Fruit fly (Drosophila melanogaster): ENCODE results near the gene homer.
A peak's percentile ranks its signal among the peaks of the same experiment; 100 is the strongest.

Gene homer

DNA sequence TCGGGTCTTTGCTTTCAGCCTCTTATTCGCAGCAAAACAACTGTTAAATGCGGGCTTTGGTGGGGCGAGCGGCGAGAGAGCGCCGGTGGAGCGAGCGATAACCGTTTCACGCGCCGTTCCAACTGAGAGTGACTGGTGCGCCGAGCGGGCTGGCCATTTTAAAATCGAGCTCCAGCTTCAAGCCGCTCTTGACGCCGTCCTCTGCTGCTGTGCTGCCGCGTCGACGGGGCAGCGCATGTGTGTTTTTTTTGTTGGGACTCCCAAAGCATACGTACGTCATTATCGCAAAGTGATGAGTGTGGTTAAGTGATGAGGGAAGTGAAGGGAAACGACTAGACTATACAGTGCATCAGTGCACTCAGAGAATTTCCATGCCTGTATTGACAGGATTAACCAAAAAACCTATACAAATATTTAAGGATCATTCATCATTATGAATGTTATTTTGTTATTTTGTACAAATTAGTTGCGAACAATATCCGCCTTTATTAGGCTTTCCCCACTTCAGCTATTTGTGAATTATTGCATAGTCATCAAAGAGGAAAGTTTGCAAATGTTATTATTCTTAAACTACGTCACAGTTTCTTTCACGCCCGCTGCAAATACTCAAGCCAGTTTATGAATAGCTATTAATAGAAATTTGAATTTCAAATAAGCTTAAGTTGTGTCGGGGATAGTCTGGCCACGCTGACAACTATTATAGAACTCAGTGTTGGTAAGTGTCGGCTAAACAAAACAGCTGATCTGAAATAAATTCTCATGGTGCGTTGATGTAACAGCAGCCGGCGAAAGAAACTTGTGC, 49.7 kb downstream of the homer start, which contains the start of gene Spn27A (continued):
- TF ChIP-seq sima (GFP tag; optimal IDR thresholded peaks at IDR 0.05) (no peak), CG12659 (GFP tag; optimal IDR thresholded peaks at IDR 0.05) (peak; percentile 63), z (GFP tag; IDR thresholded peaks at IDR 0.05) (no peak; the same call in 2 of the 3 replicates), Asciz (GFP tag; optimal IDR thresholded peaks at IDR 0.05) (peak; percentile 64), dm (GFP tag; optimal IDR thresholded peaks at IDR 0.05) (peak; percentile 63), vfl (GFP tag; optimal IDR thresholded peaks at IDR 0.05) (peak; percentile 6), crp (GFP tag; optimal IDR thresholded peaks at IDR 0.05) (peak; percentile 88 to 97), CG12219 (GFP tag; optimal IDR thresholded peaks at IDR 0.05) (no peak), Xrp1 (GFP tag; IDR thresholded peaks at IDR 0.05) (peak; percentile 42; the same call in 1 of the 2 replicates), CG7987 (GFP tag; optimal IDR thresholded peaks at IDR 0.05) (no peak), CG6254 (GFP tag; optimal IDR thresholded peaks at IDR 0.05) (no peak), Nf-YC (tag; optimal IDR thresholded peaks at IDR 0.05) (peak; percentile 6), otp (GFP tag; IDR thresholded peaks at IDR 0.05) (no peak), sens-2 (GFP tag; IDR thresholded peaks at IDR 0.05) (peak; percentile 7; the same call in 1 of the 2 replicates), B-H1 (GFP tag; IDR thresholded peaks at IDR 0.05) (0 out of 3 replicates have a peak, but pooled peaks have one; percentile 32), danr (GFP tag; IDR thresholded peaks at IDR 0.05) (no peak), CG3726 (GFP tag; IDR thresholded peaks at IDR 0.05) (no peak; the same call in 2 of the 3 replicates), klu (GFP tag; IDR thresholded peaks at IDR 0.05) (no peak), Ravus (GFP tag; IDR thresholded peaks at IDR 0.05) (no peak), CG9215 (GFP tag; IDR thresholded peaks at IDR 0.05) (no peak), lmd (GFP tag; IDR thresholded peaks at IDR 0.05) (peak; percentile 29; the same call in 1 of the 2 replicates), CG18476 (GFP tag; optimal IDR thresholded peaks at IDR 0.05) (peak; percentile 9), br (optimal IDR thresholded peaks at IDR 0.05) (no peak), CG15479 (GFP tag; optimal IDR thresholded peaks at IDR 0.05) (no peak), CG13894 (tag; optimal IDR thresholded peaks at IDR 0.05) (peak; percentile 15), cas (GFP tag; IDR thresholded peaks at IDR 0.05) (no peak), CG14965 (GFP tag; optimal IDR thresholded peaks at IDR 0.05; ENCODE audit: borderline replicate concordance) (no peak), jigr1 (GFP tag; IDR thresholded peaks at IDR 0.05) (no peak), slou (GFP tag; optimal IDR thresholded peaks at IDR 0.05) (peak; percentile 51), CG15514 (GFP tag; optimal IDR thresholded peaks at IDR 0.05) (peak; percentile 56), CG11085 (GFP tag; IDR thresholded peaks at IDR 0.05) (no peak), CG17568 (GFP tag; optimal IDR thresholded peaks at IDR 0.05) (peak; percentile 25), trem (tag; optimal IDR thresholded peaks at IDR 0.05) (peak; percentile 46), psq (GFP tag; optimal IDR thresholded peaks at IDR 0.05) (no peak), grn (GFP tag; optimal IDR thresholded peaks at IDR 0.05) (no peak), CG3065 (GFP tag; optimal IDR thresholded peaks at IDR 0.05) (no peak), Nf-YA (GFP tag; IDR thresholded peaks at IDR 0.05) (no peak), CG32532 (GFP tag; IDR thresholded peaks at IDR 0.05) (no peak; the same call in 1 of the 2 replicates), bcd (GFP tag; optimal IDR thresholded peaks at IDR 0.05) (no peak), CTCF (GFP tag; optimal IDR thresholded peaks at IDR 0.05) (peak; percentile 31), sqz (GFP tag; optimal IDR thresholded peaks at IDR 0.05) (peak; percentile 78), CG8290 (GFP tag; optimal IDR thresholded peaks at IDR 0.05) (peak; percentile 34), CG8290 (tag; optimal IDR thresholded peaks at IDR 0.05) (peak in 1 of 2 experiments; percentile 55), croc (GFP tag; conservative IDR thresholded peaks at IDR 0.05) (no peak), CG11696 (GFP tag; IDR thresholded peaks at IDR 0.05) (no peak), Doc3 (GFP tag; IDR thresholded peaks at IDR 0.05; ENCODE audit: partially characterized antibody) (no peak), CG8089 (GFP tag; optimal IDR thresholded peaks at IDR 0.05) (peak; percentile 40), CG1603 (tag; optimal IDR thresholded peaks at IDR 0.05) (peak; percentile 68), Taf1 (GFP tag; IDR thresholded peaks at IDR 0.05) (no peak), CG17612 (GFP tag; IDR thresholded peaks at IDR 0.05) (no peak), CG18599 (GFP tag; optimal IDR thresholded peaks at IDR 0.05) (no peak)
